Worm (Caenorhabditis elegans): ENCODE results near the gene Y42G9A.1.

The Y42G9A.1 gene

ce11 chrIII:6158642-6159475, 9.1 kb downstream of the Y42G9A.1 start, which contains the start of gene nfm-1 (continued):
- peak; percentile 55 for TF ChIP-seq cebp-1 (GFP tag; IDR thresholded peaks at IDR 0.05)
- peak; percentile 74 for TF ChIP-seq cebp-1 (tag; optimal IDR thresholded peaks at IDR 0.05)
- no peak for TF ChIP-seq hlh-26 (GFP tag; conservative IDR thresholded peaks at IDR 0.05)
- no peak; the same call in 1 of the 2 replicates for TF ChIP-seq hsf-1 (GFP tag; IDR thresholded peaks at IDR 0.05)
- TF ChIP-seq attf-5 (GFP tag; optimal IDR thresholded peaks at IDR 0.05) = peak; percentile 56
- peak; percentile 30 for TF ChIP-seq snpc-4 (GFP tag; optimal IDR thresholded peaks at IDR 0.05)
- peak in 3 of 4 experiments; percentile 21 to 65 (median 44) for TF ChIP-seq snpc-4 (tag; optimal IDR thresholded peaks at IDR 0.05)
- no peak for TF ChIP-seq Y53F4B.3 (GFP tag; IDR thresholded peaks at IDR 0.05)
- no peak for TF ChIP-seq sdz-38 (tag; optimal IDR thresholded peaks at IDR 0.05)
- TF ChIP-seq ceh-27 (GFP tag; optimal IDR thresholded peaks at IDR 0.05) = peak; percentile 9

- TF ChIP-seq let-607 (tag; optimal IDR thresholded peaks at IDR 0.05) (peak; percentile 77 to 94), ccch-3 (GFP tag; optimal IDR thresholded peaks at IDR 0.05) (no peak), D2030.7 (GFP tag; IDR thresholded peaks at IDR 0.05) (no peak), unc-62 (GFP tag; optimal IDR thresholded peaks at IDR 0.05) (peak; percentile 52), B0261.1 (tag; optimal IDR thresholded peaks at IDR 0.05) (no peak), nhr-80 (tag; optimal IDR thresholded peaks at IDR 0.05) (peak; percentile 60), K11D2.4 (GFP tag; IDR thresholded peaks at IDR 0.05) (no peak)
These were observed 13.6 kb downstream of the Y42G9A.1 start for ce11 chrIII:6163381-6163780.

- TF ChIP-seq pbrm-1 (GFP tag; IDR thresholded peaks at IDR 0.05) (peak; percentile 38; the same call in 1 of the 2 replicates), F52B5.7 (tag; optimal IDR thresholded peaks at IDR 0.05) (peak; percentile 55), lin-35 (GFP tag; optimal IDR thresholded peaks at IDR 0.05) (no peak), ekl-4 (GFP tag; IDR thresholded peaks at IDR 0.05) (peak; percentile 42; the same call in 1 of the 2 replicates), athp-1 (tag; optimal IDR thresholded peaks at IDR 0.05) (peak; percentile 59), ama-1 (optimal IDR thresholded peaks at IDR 0.05) (peak; percentile 35), ama-1 (GFP tag; optimal IDR thresholded peaks at IDR 0.05) (peak in 1 of 2 experiments; percentile 2), F49E8.2 (tag; optimal IDR thresholded peaks at IDR 0.05; ENCODE audit: insufficient read depth) (no peak), T07F8.4 (tag; optimal IDR thresholded peaks at IDR 0.05) (peak; percentile 9), tlf-1 (GFP tag; optimal IDR thresholded peaks at IDR 0.05) (peak; percentile 47), nhr-120 (GFP tag; IDR thresholded peaks at IDR 0.05) (0 out of 2 replicates have a peak, but pooled peaks have one; percentile 42), lin-40 (tag; optimal IDR thresholded peaks at IDR 0.05) (peak; percentile 11), mes-4 (tag; optimal IDR thresholded peaks at IDR 0.05) (no peak), ZK185.1 (tag; optimal IDR thresholded peaks at IDR 0.05; ENCODE audit: poor library complexity, severe bottlenecking) (peak; percentile 16), ztf-18 (tag; optimal IDR thresholded peaks at IDR 0.05) (peak; percentile 20), him-1 (tag; optimal IDR thresholded peaks at IDR 0.05) (peak; percentile 5), bed-2 (GFP tag; IDR thresholded peaks at IDR 0.05) (no peak), nfyb-1 (GFP tag; IDR thresholded peaks at IDR 0.05) (0 out of 2 replicates have a peak, but pooled peaks have one; percentile 46), snpc-4 (GFP tag; optimal IDR thresholded peaks at IDR 0.05) (no peak), snpc-4 (tag; optimal IDR thresholded peaks at IDR 0.05) (peak in 1 of 4 experiments; percentile 36), repo-1 (tag; optimal IDR thresholded peaks at IDR 0.05) (peak; percentile 49), cebp-1 (GFP tag; IDR thresholded peaks at IDR 0.05) (no peak), cebp-1 (tag; optimal IDR thresholded peaks at IDR 0.05) (peak; percentile 59)
These were observed 14.7 kb downstream of the Y42G9A.1 start, which contains the start of gene F42A10.9 for ce11 chrIII:6164253-6164971. F42A10.9 (plus strand) TSS chrIII:6164573.
